Worm (Caenorhabditis elegans) whole organism, L2 larva: ENCODE data around the gene fbxa-128.

Experiments
- C34F6.9 ChIP-seq: fragments of 150-350 bp; optimal IDR thresholded peaks from 2 replicates; lab custom pipeline; 2014; ENCODE audit warnings: missing biosample characterization, missing genetic modification characterization
- F13H6.1 ChIP-seq: sonication (generic microtip); optimal IDR thresholded peaks from 2 replicates; lab custom pipeline; 2016; ENCODE audit warnings: missing genetic modification characterization, missing compliant biosample characterization
- ZK546.5 ChIP-seq: sonication (generic microtip); optimal IDR thresholded peaks from 2 replicates; lab custom pipeline; 2017; ENCODE audit warnings: missing biosample characterization, missing genetic modification characterization
- alr-1 ChIP-seq: fragments of 150-350 bp; optimal IDR thresholded peaks from 2 replicates; lab custom pipeline; 2014; ENCODE audit warnings: missing biosample characterization, missing genetic modification characterization
- aly-2 ChIP-seq: fragments of 150-350 bp; optimal IDR thresholded peaks from 2 replicates; lab custom pipeline; 2014; ENCODE audit warnings: missing biosample characterization, missing genetic modification characterization
- ama-1 ChIP-seq: fragments of 150-350 bp; optimal IDR thresholded peaks from 2 replicates; lab custom pipeline; 2018; ENCODE audit warnings: inconsistent platforms
- blmp-1 ChIP-seq: sonication (generic microtip); optimal IDR thresholded peaks from 2 replicates; lab custom pipeline; 2017; ENCODE audit warnings: missing genetic modification characterization, mild to moderate bottlenecking, missing compliant biosample characterization, antibody characterized with exemption, moderate library complexity; ENCODE audit not compliant: insufficient read depth
- crh-2 ChIP-seq: sonication (generic microtip); optimal IDR thresholded peaks from 2 replicates; lab custom pipeline; 2017; ENCODE audit warnings: missing biosample characterization, missing genetic modification characterization
- dmd-4 ChIP-seq: sonication (generic microtip); optimal IDR thresholded peaks from 2 replicates; lab custom pipeline; 2017; ENCODE audit warnings: missing biosample characterization, missing genetic modification characterization
- egl-27 ChIP-seq: sonication (generic microtip); optimal IDR thresholded peaks from 3 replicates; lab custom pipeline; 2017; ENCODE audit warnings: missing biosample characterization, missing genetic modification reagents, missing genetic modification characterization
- elt-1 ChIP-seq: fragments of 150-350 bp; optimal IDR thresholded peaks from 2 replicates; lab custom pipeline; 2014; ENCODE audit warnings: missing biosample characterization, missing genetic modification characterization
- elt-3 ChIP-seq: sonication (generic microtip); optimal IDR thresholded peaks from 2 replicates; lab custom pipeline; 2017; ENCODE audit warnings: missing biosample characterization, missing genetic modification characterization
- fos-1 ChIP-seq: fragments of 150-350 bp; optimal IDR thresholded peaks from 2 replicates; lab custom pipeline; 2014; ENCODE audit warnings: missing biosample characterization, missing genetic modification characterization
- gmeb-1 ChIP-seq: fragments of 150-350 bp; optimal IDR thresholded peaks from 2 replicates; lab custom pipeline; 2014; ENCODE audit warnings: missing biosample characterization, missing genetic modification characterization
- lin-11 ChIP-seq: fragments of 150-350 bp; sonication (generic microtip); optimal IDR thresholded peaks from 2 replicates; lab custom pipeline; 2014; ENCODE audit warnings: missing biosample characterization, missing genetic modification characterization, inconsistent platforms, mixed read lengths
- lin-13 ChIP-seq: fragments of 150-350 bp; optimal IDR thresholded peaks from 2 replicates; lab custom pipeline; 2014; ENCODE audit warnings: missing biosample characterization, missing genetic modification reagents, missing genetic modification characterization
- mab-5 ChIP-seq: fragments of 150-350 bp; optimal IDR thresholded peaks from 2 replicates; lab custom pipeline; 2014; ENCODE audit warnings: missing biosample characterization, missing genetic modification characterization
- mbf-1 ChIP-seq: sonication (generic microtip); optimal IDR thresholded peaks from 2 replicates; lab custom pipeline; 2017; ENCODE audit warnings: missing biosample characterization, missing genetic modification characterization
- mdl-1 ChIP-seq, 2 experiments: fragments of 150-350 bp in 1 of 2; sonication (generic microtip) in 1 of 2; optimal IDR thresholded peaks; 2 replicates each; lab custom pipeline; 2017; ENCODE audit warnings: missing biosample characterization in 2 of 2, missing genetic modification characterization in 2 of 2
- nhr-10 ChIP-seq: sonication (generic microtip); optimal IDR thresholded peaks from 2 replicates; lab custom pipeline; 2017; ENCODE audit warnings: missing biosample characterization, missing genetic modification characterization
- nhr-11 ChIP-seq: fragments of 150-350 bp; optimal IDR thresholded peaks from 2 replicates; lab custom pipeline; 2014; ENCODE audit warnings: missing biosample characterization, missing genetic modification characterization
- nhr-12 ChIP-seq: fragments of 150-350 bp; optimal IDR thresholded peaks from 2 replicates; lab custom pipeline; 2014; ENCODE audit warnings: missing biosample characterization, missing genetic modification characterization
- nhr-129 ChIP-seq: fragments of 150-350 bp; optimal IDR thresholded peaks from 2 replicates; lab custom pipeline; 2014; ENCODE audit warnings: missing biosample characterization, missing genetic modification characterization
- nhr-21 ChIP-seq: fragments of 150-350 bp; optimal IDR thresholded peaks from 2 replicates; lab custom pipeline; 2014; ENCODE audit warnings: missing biosample characterization, missing genetic modification characterization
- nhr-23 ChIP-seq: fragments of 150-350 bp; optimal IDR thresholded peaks from 2 replicates; lab custom pipeline; 2014; ENCODE audit warnings: missing biosample characterization, missing genetic modification reagents, missing genetic modification characterization
- nhr-237 ChIP-seq: fragments of 150-350 bp; optimal IDR thresholded peaks from 2 replicates; lab custom pipeline; 2014; ENCODE audit warnings: missing biosample characterization, missing genetic modification characterization
- nhr-25 ChIP-seq: fragments of 150-350 bp; sonication (generic microtip); optimal IDR thresholded peaks from 3 replicates; lab custom pipeline; 2014; ENCODE audit warnings: missing biosample characterization, missing genetic modification characterization
- nhr-6 ChIP-seq: fragments of 150-350 bp; optimal IDR thresholded peaks from 2 replicates; lab custom pipeline; 2014; ENCODE audit warnings: missing biosample characterization, missing genetic modification characterization
- nhr-77 ChIP-seq: fragments of 150-350 bp; optimal IDR thresholded peaks from 2 replicates; lab custom pipeline; 2014; ENCODE audit warnings: missing biosample characterization, missing genetic modification characterization
- peb-1 ChIP-seq: fragments of 150-350 bp; optimal IDR thresholded peaks from 2 replicates; lab custom pipeline; 2014; ENCODE audit warnings: missing biosample characterization, missing genetic modification characterization
- sem-4 ChIP-seq: fragments of 150-350 bp; optimal IDR thresholded peaks from 2 replicates; lab custom pipeline; 2014; ENCODE audit warnings: missing biosample characterization, missing genetic modification reagents, missing genetic modification characterization
- skn-1 ChIP-seq: sonication (generic microtip); optimal IDR thresholded peaks from 2 replicates; lab custom pipeline; 2017; ENCODE audit warnings: missing biosample characterization, missing genetic modification characterization
- sma-3 ChIP-seq: sonication (generic microtip); optimal IDR thresholded peaks from 2 replicates; lab custom pipeline; 2016; ENCODE audit warnings: missing genetic modification reagents, missing genetic modification characterization, missing compliant biosample characterization
- sma-9 ChIP-seq, 2 experiments: fragments of 150-350 bp in 1 of 2; sonication (generic microtip) in 1 of 2; optimal IDR thresholded peaks; 2 replicates each; lab custom pipeline; 2014 to 2016; ENCODE audit warnings: missing genetic modification characterization in 2 of 2, mild to moderate bottlenecking in 1 of 2, missing biosample characterization in 1 of 2, missing compliant biosample characterization in 1 of 2, missing genetic modification reagents in 1 of 2, moderate library complexity in 1 of 2
- snpc-4 ChIP-seq: fragments of 150-350 bp; optimal IDR thresholded peaks from 2 replicates; lab custom pipeline; 2014; ENCODE audit warnings: missing biosample characterization, missing genetic modification characterization
- unc-39 ChIP-seq: fragments of 150-350 bp; optimal IDR thresholded peaks from 2 replicates; lab custom pipeline; 2014; ENCODE audit warnings: missing biosample characterization, missing genetic modification characterization
- unc-55 ChIP-seq: fragments of 150-350 bp; sonication (generic microtip); optimal IDR thresholded peaks from 3 replicates; lab custom pipeline; 2014; ENCODE audit warnings: missing biosample characterization, missing genetic modification reagents, missing genetic modification characterization
- unc-62 ChIP-seq: fragments of 150-350 bp; optimal IDR thresholded peaks from 2 replicates; lab custom pipeline; 2014; ENCODE audit warnings: missing biosample characterization, missing genetic modification reagents, missing genetic modification characterization
- ztf-1 ChIP-seq: fragments of 200-800 bp; sonication (Bioruptor generic); conservative IDR thresholded peaks from 2 replicates; pipeline ENCODE4 v1.3.6; 2022; ENCODE audit warnings: missing genetic modification characterization, missing compliant biosample characterization
- ztf-11 ChIP-seq: sonication (generic microtip); optimal IDR thresholded peaks from 2 replicates; lab custom pipeline; 2017; ENCODE audit warnings: missing biosample characterization, missing genetic modification characterization
- ztf-4 ChIP-seq: fragments of 150-350 bp; optimal IDR thresholded peaks from 2 replicates; lab custom pipeline; 2014; ENCODE audit warnings: missing biosample characterization, missing genetic modification characterization

Gene fbxa-128

ce11 chrIII:11154527-11154926 is 15.6 kb upstream of the fbxa-128 start, which contains the start of gene cku-70:
TSS of gene cku-70 (plus strand) at chrIII:11154827.
- TF ChIP-seq unc-62 (GFP tag; lab: Kevin White, UChicago) (no peak), nhr-10 (tag; lab: Kevin White, UChicago) (no peak), crh-2 (no peak), dmd-4 (tag; lab: Kevin White, UChicago) (no peak), aly-2 (tag; lab: Kevin White, UChicago) (no peak), ama-1 (lab: Kevin White, UChicago) (no peak), elt-1 (tag; lab: Kevin White, UChicago) (no peak), mab-5 (tag; lab: Kevin White, UChicago) (no peak), ztf-4 (tag; lab: Kevin White, UChicago) (no peak), lin-11 (tag; lab: Kevin White, UChicago) (no peak), ZK546.5 (tag; lab: Kevin White, UChicago) (no peak), gmeb-1 (tag; lab: Kevin White, UChicago) (no peak), nhr-23 (tag; lab: Kevin White, UChicago) (no peak), peb-1 (tag; lab: Kevin White, UChicago) (no peak), skn-1 (tag; lab: Kevin White, UChicago) (no peak), nhr-21 (tag; lab: Kevin White, UChicago) (no peak), mbf-1 (tag; lab: Kevin White, UChicago) (no peak)

- TF ChIP-seq alr-1 (tag; lab: Kevin White, UChicago), result no peak
- no peak for TF ChIP-seq skn-1 (tag; lab: Kevin White, UChicago)
- TF ChIP-seq sma-3, result no peak
- no peak for TF ChIP-seq mab-5 (tag; lab: Kevin White, UChicago)
- TF ChIP-seq ZK546.5 (tag; lab: Kevin White, UChicago), result no peak
- no peak for TF ChIP-seq unc-55 (GFP tag; lab: Kevin White, UChicago)
- TF ChIP-seq sma-9 (GFP tag; optimal IDR thresholded peaks at IDR 0.05; lab: Kevin White, UChicago), result no peak
- no peak for TF ChIP-seq sma-9 (tag; optimal IDR thresholded peaks at IDR 0.05; lab: Kevin White, UChicago)
- no peak for TF ChIP-seq nhr-11
- TF ChIP-seq sem-4, result no peak
- no peak for TF ChIP-seq nhr-10 (tag; lab: Kevin White, UChicago)
- no peak for TF ChIP-seq ztf-1 (GFP tag; lab: Robert Waterston, UW)
- TF ChIP-seq, all 48 proteins: peak for 0
These were observed 10.5 kb upstream of the fbxa-128 start for ce11 chrIII:11149254-11149876.

ce11 chrIII:11142908-11143307 is 4.0 kb upstream of the fbxa-128 start:
- TF ChIP-seq gmeb-1 (tag; lab: Kevin White, UChicago), result no peak
- TF ChIP-seq mdl-1 (tag; optimal IDR thresholded peaks at IDR 0.05; lab: Kevin White, UChicago), result no peak
- TF ChIP-seq ZK546.5 (tag; lab: Kevin White, UChicago), result no peak
- TF ChIP-seq mab-5 (tag; lab: Kevin White, UChicago), result no peak
- no peak for TF ChIP-seq blmp-1 (tag; lab: Kevin White, UChicago)
- TF ChIP-seq ztf-4 (tag; lab: Kevin White, UChicago), result no peak
- TF ChIP-seq C34F6.9 (tag; lab: Kevin White, UChicago), result no peak
- TF ChIP-seq sma-3, result no peak
- TF ChIP-seq snpc-4, result no peak
- TF ChIP-seq unc-39 (tag; lab: Kevin White, UChicago), result no peak

- no peak for TF ChIP-seq peb-1 (tag; lab: Kevin White, UChicago)
- peak; percentile 36 for TF ChIP-seq nhr-6 (tag; lab: Kevin White, UChicago)
- TF ChIP-seq mdl-1 (tag; optimal IDR thresholded peaks at IDR 0.05; lab: Kevin White, UChicago), result no peak
- TF ChIP-seq ztf-1 (GFP tag; lab: Robert Waterston, UW), result no peak
- no peak for TF ChIP-seq alr-1 (tag; lab: Kevin White, UChicago)
- no peak for TF ChIP-seq nhr-23 (tag; lab: Kevin White, UChicago)
- TF ChIP-seq ztf-11, result no peak
- TF ChIP-seq sma-9 (GFP tag; optimal IDR thresholded peaks at IDR 0.05; lab: Kevin White, UChicago), result no peak
- no peak for TF ChIP-seq sma-9 (tag; optimal IDR thresholded peaks at IDR 0.05; lab: Kevin White, UChicago)
- TF ChIP-seq nhr-11, result no peak
- no peak for TF ChIP-seq elt-3 (tag; lab: Kevin White, UChicago)
- TF ChIP-seq nhr-237 (tag; lab: Kevin White, UChicago), result no peak
- TF ChIP-seq fos-1, result peak; percentile 71
- TF ChIP-seq mab-5 (tag; lab: Kevin White, UChicago), result no peak
- TF ChIP-seq dmd-4 (tag; lab: Kevin White, UChicago), result no peak
- peak; percentile 86 for TF ChIP-seq nhr-129 (tag; lab: Kevin White, UChicago)
- TF ChIP-seq F13H6.1, result peak; percentile 66
- TF ChIP-seq sem-4, result peak; percentile 18
- peak; percentile 85 for TF ChIP-seq C34F6.9 (tag; lab: Kevin White, UChicago)
- peak; percentile 84 for TF ChIP-seq crh-2
- TF ChIP-seq nhr-77 (tag; lab: Kevin White, UChicago), result no peak
- TF ChIP-seq nhr-12 (tag; lab: Kevin White, UChicago), result no peak
- no peak for TF ChIP-seq egl-27 (tag; lab: Kevin White, UChicago)
- no peak for TF ChIP-seq mbf-1 (tag; lab: Kevin White, UChicago)
- no peak for TF ChIP-seq unc-39 (tag; lab: Kevin White, UChicago)
- no peak for TF ChIP-seq elt-1 (tag; lab: Kevin White, UChicago)
- peak; percentile 69 for TF ChIP-seq nhr-25 (tag; lab: Kevin White, UChicago)
- peak; percentile 92 for TF ChIP-seq gmeb-1 (tag; lab: Kevin White, UChicago)
- no peak for TF ChIP-seq ama-1 (lab: Kevin White, UChicago)
- no peak for TF ChIP-seq nhr-10 (tag; lab: Kevin White, UChicago)
- TF ChIP-seq lin-11 (tag; lab: Kevin White, UChicago), result peak; percentile 75
- TF ChIP-seq lin-13 (GFP tag; lab: Kevin White, UChicago), result peak; percentile 93
- TF ChIP-seq skn-1 (tag; lab: Kevin White, UChicago), result no peak
These were observed 3.0 kb upstream of the fbxa-128 start, which contains the start of the genes Y47D3A.1 and pola-1 for ce11 chrIII:11141791-11142490. TSS of gene Y47D3A.1 (minus strand) at chrIII:11141841. TSS of gene pola-1 (plus strand) at chrIII:11142448.
